Fruit fly (Drosophila melanogaster): ENCODE results near the gene CG7120.

DNA sequence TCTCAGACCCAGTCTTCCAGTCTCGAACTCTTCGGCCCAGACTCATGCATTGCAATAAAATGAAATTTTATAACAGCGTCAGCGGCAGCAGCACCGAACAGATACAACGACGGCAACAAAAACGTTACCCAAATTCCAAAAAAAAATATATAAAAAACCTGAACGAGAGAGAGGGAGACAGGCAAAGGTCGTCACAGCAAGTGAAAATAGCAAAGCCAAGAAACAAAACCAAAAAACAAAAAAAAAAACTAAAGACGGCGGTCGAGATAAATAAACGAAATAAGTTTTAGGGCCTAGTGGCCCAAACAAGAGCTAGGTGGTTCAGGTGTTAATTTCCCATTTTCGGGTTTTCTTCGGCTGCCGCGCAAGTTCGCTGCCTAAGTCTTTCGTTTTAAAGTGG is 21.7 kb upstream of the CG7120 start:
- no peak for TF ChIP-seq CG8478 (optimal IDR thresholded peaks at IDR 0.05)
- no peak for TF ChIP-seq CTCF (optimal IDR thresholded peaks at IDR 0.05)

All from S2 (cell line).